Fruit fly (Drosophila melanogaster) whole organism, embryonic: ENCODE measurements around the gene orion.

Experiments
- B-H1 ChIP-seq: fragments of 200-800 bp; sonication (Bioruptor generic); IDR thresholded peaks from 3 replicates; pipeline ENCODE4 v1.3.6; 2022; ENCODE audit warnings: missing biosample characterization, missing genetic modification characterization
- CG11247 ChIP-seq: fragments of 200-800 bp; sonication (Bioruptor generic); IDR thresholded peaks from 2 replicates; pipeline ENCODE4 v1.3.6; 2022; ENCODE audit warnings: missing biosample characterization, missing genetic modification characterization
- CG11723 ChIP-seq: fragments of 200-800 bp; sonication (Bioruptor generic); optimal IDR thresholded peaks from 2 replicates; lab custom pipeline; 2017; ENCODE audit warnings: missing biosample characterization, mild to moderate bottlenecking, missing genetic modification characterization
- CG12391 ChIP-seq: fragments of 200-800 bp; sonication (Bioruptor generic); optimal IDR thresholded peaks from 3 replicates; lab custom pipeline; 2018; ENCODE audit warnings: missing biosample characterization, mild to moderate bottlenecking, missing genetic modification characterization, moderate library complexity
- CG12769 ChIP-seq: fragments of 200-800 bp; sonication (Bioruptor generic); optimal IDR thresholded peaks from 2 replicates; lab custom pipeline; 2019; ENCODE audit warnings: missing biosample characterization, mild to moderate bottlenecking, missing genetic modification characterization, moderate library complexity
- CG15269 ChIP-seq: fragments of 200-800 bp; sonication (Bioruptor generic); optimal IDR thresholded peaks from 2 replicates; lab custom pipeline; 2018; ENCODE audit warnings: missing biosample characterization, mild to moderate bottlenecking, missing genetic modification characterization, moderate library complexity
- CG15514 ChIP-seq: fragments of 200-800 bp; sonication (Bioruptor generic); optimal IDR thresholded peaks from 3 replicates; lab custom pipeline; 2017; ENCODE audit warnings: missing biosample characterization, missing genetic modification characterization, mild to moderate bottlenecking, moderate library complexity, missing genetic modification reagents
- CG15601 ChIP-seq: fragments of 200-800 bp; sonication (Bioruptor generic); optimal IDR thresholded peaks from 3 replicates; lab custom pipeline; 2019; ENCODE audit warnings: missing biosample characterization, mild to moderate bottlenecking, missing genetic modification characterization, moderate library complexity
- CG2120 ChIP-seq: fragments of 200-800 bp; sonication (Bioruptor generic); optimal IDR thresholded peaks from 3 replicates; lab custom pipeline; 2016; ENCODE audit warnings: missing biosample characterization, missing genetic modification characterization
- CG30431 ChIP-seq: fragments of 200-800 bp; sonication (Bioruptor generic); optimal IDR thresholded peaks from 2 replicates; lab custom pipeline; 2017; ENCODE audit warnings: missing biosample characterization, missing genetic modification characterization
- CG3065 ChIP-seq: fragments of 200-800 bp; sonication (Bioruptor generic); optimal IDR thresholded peaks from 2 replicates; lab custom pipeline; 2016; ENCODE audit warnings: missing biosample characterization, missing genetic modification characterization
- CG31365 ChIP-seq: fragments of 200-800 bp; sonication (Bioruptor generic); optimal IDR thresholded peaks from 2 replicates; lab custom pipeline; 2018; ENCODE audit warnings: missing biosample characterization, mild to moderate bottlenecking, missing genetic modification characterization
- CG31441 ChIP-seq: fragments of 200-800 bp; sonication (Bioruptor generic); IDR thresholded peaks from 2 replicates; pipeline ENCODE4 v1.3.6; 2022; ENCODE audit warnings: missing biosample characterization, missing genetic modification characterization
- CG42726 ChIP-seq: fragments of 200-800 bp; sonication (Bioruptor generic); IDR thresholded peaks from 2 replicates; pipeline ENCODE4 v1.3.6; 2022; ENCODE audit warnings: missing biosample characterization, missing genetic modification characterization; ENCODE audit not compliant: partially characterized antibody
- CG4424 ChIP-seq: fragments of 200-800 bp; sonication (Bioruptor generic); optimal IDR thresholded peaks from 3 replicates; lab custom pipeline; 2016; ENCODE audit warnings: missing biosample characterization, missing genetic modification characterization
- CG4820 ChIP-seq: fragments of 200-800 bp; sonication (Bioruptor generic); optimal IDR thresholded peaks from 3 replicates; lab custom pipeline; 2016; ENCODE audit warnings: missing biosample characterization, missing genetic modification characterization
- CG6175 ChIP-seq: fragments of 200-800 bp; sonication (Bioruptor generic); IDR thresholded peaks from 3 replicates; pipeline ENCODE4 v1.3.6; 2022; ENCODE audit warnings: missing biosample characterization, missing genetic modification characterization
- CG7556 ChIP-seq: fragments of 200-800 bp; sonication (Bioruptor generic); optimal IDR thresholded peaks from 2 replicates; lab custom pipeline; 2017; ENCODE audit warnings: missing biosample characterization, mild to moderate bottlenecking, missing genetic modification characterization
- D19B ChIP-seq: fragments of 200-800 bp; sonication (Bioruptor generic); optimal IDR thresholded peaks from 2 replicates; lab custom pipeline; 2017; ENCODE audit warnings: missing biosample characterization, mild to moderate bottlenecking, missing genetic modification characterization
- Dbx ChIP-seq: fragments of 200-800 bp; sonication (Bioruptor generic); IDR thresholded peaks from 3 replicates; pipeline ENCODE4 v1.3.6; 2022; ENCODE audit warnings: missing biosample characterization, missing genetic modification characterization
- Deaf1 ChIP-seq: fragments of 200-800 bp; optimal IDR thresholded peaks from 3 replicates; lab custom pipeline; 2019; ENCODE audit warnings: missing biosample characterization, mild to moderate bottlenecking, missing genetic modification characterization, moderate library complexity
- Dek ChIP-seq: fragments of 200-800 bp; sonication (Bioruptor generic); optimal IDR thresholded peaks from 3 replicates; lab custom pipeline; 2019; ENCODE audit warnings: missing biosample characterization, mild to moderate bottlenecking, missing genetic modification characterization, moderate library complexity
- E2f1 ChIP-seq: fragments of 200-800 bp; sonication (Bioruptor generic); IDR thresholded peaks from 2 replicates; pipeline ENCODE4 v1.3.6; 2022; ENCODE audit warnings: missing biosample characterization, missing genetic modification characterization
- Ets65A ChIP-seq: fragments of 200-800 bp; sonication (Bioruptor generic); peaks from one replicate; lab custom pipeline; 2016; ENCODE audit warnings: missing biosample characterization, missing genetic modification characterization
- Fer1 ChIP-seq: fragments of 200-800 bp; sonication (Bioruptor generic); optimal IDR thresholded peaks from 2 replicates; lab custom pipeline; 2017; ENCODE audit warnings: missing biosample characterization, mild to moderate bottlenecking, missing genetic modification characterization
- HmgZ ChIP-seq: fragments of 200-800 bp; sonication (Bioruptor generic); optimal IDR thresholded peaks from 2 replicates; lab custom pipeline; 2018; ENCODE audit warnings: missing biosample characterization, mild to moderate bottlenecking, missing genetic modification characterization
- Med ChIP-seq: fragments of 200-800 bp; sonication (Bioruptor generic); peaks from one replicate; lab custom pipeline; 2016; ENCODE audit warnings: missing biosample characterization, missing genetic modification characterization, mild to moderate bottlenecking, inconsistent platforms, moderate library complexity
- Sox102F ChIP-seq: fragments of 200-800 bp; sonication (Bioruptor generic); optimal IDR thresholded peaks from 2 replicates; lab custom pipeline; 2018; ENCODE audit warnings: missing biosample characterization, mild to moderate bottlenecking, missing genetic modification characterization, moderate library complexity
- Stat92E ChIP-seq, 3 experiments: fragments of >200 bp in 2 of 3; fragments of 200-800 bp in 1 of 3; sonication (Bioruptor generic) in 1 of 3; optimal IDR thresholded peaks; 2 replicates each; lab custom pipeline; 2017 to 2019; ENCODE audit warnings: missing biosample characterization in 3 of 3, missing genetic modification characterization in 3 of 3, mild to moderate bottlenecking in 1 of 3, moderate library complexity in 1 of 3
- Xrp1 ChIP-seq: fragments of 200-800 bp; sonication (Bioruptor generic); IDR thresholded peaks from 2 replicates; pipeline ENCODE4 v1.3.6; 2022; ENCODE audit warnings: missing biosample characterization, missing genetic modification characterization
- ab ChIP-seq: fragments of 200-800 bp; sonication (Bioruptor generic); optimal IDR thresholded peaks from 2 replicates; lab custom pipeline; 2016; ENCODE audit warnings: missing biosample characterization, missing genetic modification characterization
- bsh ChIP-seq, 2 experiments: fragments of 200-800 bp; sonication (Bioruptor generic); optimal IDR thresholded peaks; 2 replicates each; lab custom pipeline; 2017 to 2018; ENCODE audit warnings: mild to moderate bottlenecking in 2 of 2, missing biosample characterization in 2 of 2, missing genetic modification characterization in 2 of 2, moderate library complexity in 1 of 2
- chif ChIP-seq, 2 experiments: fragments of 200-800 bp; sonication (Bioruptor generic); optimal IDR thresholded peaks; 3 replicates each; lab custom pipeline; 2016; ENCODE audit warnings: missing biosample characterization in 2 of 2, missing genetic modification characterization in 2 of 2
- crc ChIP-seq: fragments of 200-800 bp; sonication (Bioruptor generic); optimal IDR thresholded peaks from 2 replicates; lab custom pipeline; 2016; ENCODE audit warnings: missing biosample characterization, missing genetic modification characterization
- dmrt11E ChIP-seq: fragments of 200-800 bp; sonication (Bioruptor generic); optimal IDR thresholded peaks from 3 replicates; lab custom pipeline; 2018; ENCODE audit warnings: missing biosample characterization, mild to moderate bottlenecking, missing genetic modification characterization, moderate library complexity
- dmrt99B ChIP-seq: fragments of 200-800 bp; sonication (Bioruptor generic); optimal IDR thresholded peaks from 2 replicates; lab custom pipeline; 2018; ENCODE audit warnings: missing biosample characterization, mild to moderate bottlenecking, missing genetic modification characterization, moderate library complexity
- dpn ChIP-seq, 2 experiments: fragments of 200-800 bp; sonication (Bioruptor generic); optimal IDR thresholded peaks; 3 replicates each; lab custom pipeline; 2016; ENCODE audit warnings: missing biosample characterization in 2 of 2, missing genetic modification characterization in 2 of 2
- gsb-n ChIP-seq: fragments of 200-800 bp; sonication (Bioruptor generic); optimal IDR thresholded peaks from 3 replicates; lab custom pipeline; 2018; ENCODE audit warnings: missing biosample characterization, mild to moderate bottlenecking, missing genetic modification characterization
- knrl ChIP-seq: fragments of 200-800 bp; sonication (Bioruptor generic); IDR thresholded peaks from 3 replicates; pipeline ENCODE4 v1.3.6; 2022; ENCODE audit warnings: missing biosample characterization, missing genetic modification characterization; ENCODE audit not compliant: partially characterized antibody
- maf-S ChIP-seq: fragments of 200-800 bp; sonication (Bioruptor generic); optimal IDR thresholded peaks from 2 replicates; lab custom pipeline; 2016; ENCODE audit warnings: missing biosample characterization, missing genetic modification characterization
- nerfin-1 ChIP-seq: fragments of 200-800 bp; sonication (Bioruptor generic); optimal IDR thresholded peaks from 3 replicates; lab custom pipeline; 2019; ENCODE audit warnings: missing biosample characterization, mild to moderate bottlenecking, missing genetic modification characterization, moderate library complexity
- phol ChIP-seq: fragments of 200-800 bp; sonication (Bioruptor generic); optimal IDR thresholded peaks from 3 replicates; lab custom pipeline; 2018; ENCODE audit warnings: missing biosample characterization, mild to moderate bottlenecking, missing genetic modification characterization, moderate library complexity
- pum ChIP-seq: fragments of 200-800 bp; sonication (Bioruptor generic); optimal IDR thresholded peaks from 2 replicates; lab custom pipeline; 2016; ENCODE audit warnings: missing biosample characterization, missing genetic modification characterization
- ro ChIP-seq: fragments of 200-800 bp; sonication (Bioruptor generic); IDR thresholded peaks from 2 replicates; pipeline ENCODE4 v1.3.6; 2022; ENCODE audit warnings: missing biosample characterization, missing genetic modification characterization
- row ChIP-seq: fragments of 200-800 bp; sonication (Bioruptor generic); IDR thresholded peaks from 3 replicates; pipeline ENCODE4 v1.3.6; 2022; ENCODE audit warnings: missing biosample characterization, missing genetic modification characterization
- schlank ChIP-seq: fragments of 200-800 bp; sonication (Bioruptor generic); optimal IDR thresholded peaks from 2 replicates; lab custom pipeline; 2018; ENCODE audit warnings: missing biosample characterization, mild to moderate bottlenecking, missing genetic modification characterization
- yki ChIP-seq: fragments of >200 bp; optimal IDR thresholded peaks from 3 replicates; lab custom pipeline; 2018

Gene orion

DNA sequence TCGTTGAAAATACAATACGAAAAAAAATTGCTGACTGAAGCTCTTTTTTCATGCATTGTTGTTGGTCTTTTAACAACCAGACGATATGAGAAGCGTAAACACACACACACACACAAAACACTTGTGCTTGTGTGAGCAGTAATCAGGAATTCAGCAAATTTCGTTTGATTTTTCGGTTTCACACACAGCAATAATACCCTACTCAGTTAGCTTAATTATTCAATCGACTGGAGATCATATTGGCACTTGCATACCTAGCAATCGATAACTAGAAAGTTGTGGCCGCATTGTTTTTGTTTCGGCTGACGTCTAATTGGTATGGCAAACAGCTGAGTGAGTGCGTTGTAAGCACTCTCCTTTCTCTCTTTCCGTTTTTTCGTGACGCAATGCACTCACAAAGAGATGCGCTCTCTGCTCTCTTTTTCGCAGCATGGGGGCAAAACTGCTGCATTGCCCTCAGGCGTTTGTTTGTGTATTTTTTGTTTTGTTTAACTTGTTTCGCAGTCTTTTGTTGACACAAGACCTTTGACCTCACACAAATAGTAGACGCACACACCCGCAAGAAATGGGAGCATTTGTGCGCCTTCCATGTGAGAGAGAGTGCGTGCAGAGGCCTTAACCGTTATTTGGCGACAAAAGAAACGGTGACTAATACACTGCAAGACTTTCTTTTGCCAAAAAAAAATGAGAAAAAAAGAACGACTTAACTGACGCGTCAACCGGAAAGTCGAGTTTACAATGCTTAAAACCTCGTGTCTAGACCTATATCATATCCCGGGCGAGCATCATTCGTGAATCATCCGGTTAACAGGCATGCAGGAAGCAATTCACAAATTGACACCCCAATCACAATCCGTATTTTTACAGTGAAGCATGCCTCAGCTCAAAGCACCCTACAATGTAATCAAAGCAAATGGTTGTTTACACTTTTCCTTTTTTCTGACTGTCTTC, 1.7 kb downstream of the orion start (continued):
- TF ChIP-seq CG4424 (GFP tag; lab: Kevin White, UChicago) = peak; percentile 17
- TF ChIP-seq phol = peak; percentile 26
- peak; percentile 8 for TF ChIP-seq CG4820 (GFP tag; lab: Kevin White, UChicago)
- TF ChIP-seq pum (GFP tag; lab: Kevin White, UChicago) = no peak
- TF ChIP-seq Dbx (GFP tag; lab: Robert Waterston, UW) = 0 out of 3 replicates have a peak, but pooled peaks have one; percentile 26
- TF ChIP-seq schlank (tag; lab: Kevin White, UChicago) = no peak
- peak in 1 of 2 experiments; percentile 46 for TF ChIP-seq chif (GFP tag; optimal IDR thresholded peaks at IDR 0.05; lab: Kevin White, UChicago)
- TF ChIP-seq CG7556 = no peak
- peak in 1 of 2 experiments; percentile 28 for TF ChIP-seq dpn (GFP tag; optimal IDR thresholded peaks at IDR 0.05; lab: Kevin White, UChicago)
- no peak for TF ChIP-seq CG42726 (GFP tag; lab: Robert Waterston, UW)
- peak; percentile 19 for TF ChIP-seq CG30431 (GFP tag; lab: Kevin White, UChicago)
- TF ChIP-seq HmgZ (tag; lab: Kevin White, UChicago) = peak; percentile 14
- peak; percentile 11 for TF ChIP-seq CG15269 (tag; lab: Kevin White, UChicago)
- TF ChIP-seq Med (GFP tag; lab: Kevin White, UChicago) = peak; percentile 85
- no peak for TF ChIP-seq CG12391
- no peak for TF ChIP-seq ro (GFP tag; lab: Robert Waterston, UW)
- no peak for TF ChIP-seq crc (GFP tag; lab: Kevin White, UChicago)
- TF ChIP-seq Ets65A (GFP tag; lab: Kevin White, UChicago) = peak; percentile 90
- TF ChIP-seq Dek (tag; lab: Kevin White, UChicago) = no peak
- TF ChIP-seq dmrt99B (tag; lab: Kevin White, UChicago) = peak; percentile 27
- no peak for TF ChIP-seq CG11723
- peak; percentile 7 for TF ChIP-seq yki (lab: Kevin White, UChicago)
- TF ChIP-seq bsh (GFP tag; optimal IDR thresholded peaks at IDR 0.05; lab: Kevin White, UChicago) = peak; percentile 3 to 49
- peak; percentile 13; the same call in 1 of the 3 replicates for TF ChIP-seq B-H1
- TF ChIP-seq CG2120 (GFP tag; lab: Kevin White, UChicago) = peak; percentile 48
- TF ChIP-seq ab (GFP tag; lab: Kevin White, UChicago) = no peak
- TF ChIP-seq Sox102F (GFP tag; lab: Kevin White, UChicago) = peak; percentile 49
- no peak for TF ChIP-seq Stat92E (GFP tag; optimal IDR thresholded peaks at IDR 0.05; lab: Kevin White, UChicago)
- TF ChIP-seq gsb-n (tag; lab: Kevin White, UChicago) = no peak
- TF ChIP-seq Fer1 = peak; percentile 12
- 0 out of 2 replicates have a peak, but pooled peaks have one; percentile 22 for TF ChIP-seq CG11247
- no peak for TF ChIP-seq CG31365 (tag; lab: Kevin White, UChicago)
- TF ChIP-seq maf-S (GFP tag; lab: Kevin White, UChicago) = no peak
- TF ChIP-seq CG31441 (GFP tag; lab: Robert Waterston, UW) = peak; percentile 41
- peak; percentile 39 for TF ChIP-seq row (GFP tag; lab: Robert Waterston, UW)
- 0 out of 2 replicates have a peak, but pooled peaks have one; percentile 26 for TF ChIP-seq E2f1 (GFP tag; lab: Robert Waterston, UW)
- peak; percentile 51 for TF ChIP-seq D19B (GFP tag; lab: Kevin White, UChicago)
- 0 out of 2 replicates have a peak, but pooled peaks have one; percentile 33 for TF ChIP-seq Xrp1 (GFP tag; lab: Robert Waterston, UW)
- TF ChIP-seq CG15514 (GFP tag; lab: Kevin White, UChicago) = peak; percentile 26
- no peak for TF ChIP-seq CG3065 (GFP tag; lab: Kevin White, UChicago)
- TF ChIP-seq Deaf1 (tag; lab: Kevin White, UChicago) = peak; percentile 42
- peak; percentile 54 for TF ChIP-seq CG12769 (tag; lab: Kevin White, UChicago)
- TF ChIP-seq CG15601 = no peak
- TF ChIP-seq knrl (GFP tag; lab: Robert Waterston, UW) = no peak
- TF ChIP-seq nerfin-1 (tag; lab: Kevin White, UChicago) = peak; percentile 25
- TF ChIP-seq dmrt11E (tag; lab: Kevin White, UChicago) = peak; percentile 8
- TF ChIP-seq CG6175 (GFP tag; lab: Robert Waterston, UW) = 0 out of 3 replicates have a peak, but pooled peaks have one; percentile 10
